Worm (Caenorhabditis elegans): Measurements from ENCODE around the gene D1044.1.

Gene D1044.1

ce11 chrIII:5588746-5589145 is 44.7 kb downstream of the D1044.1 start (continued):
- no peak for TF ChIP-seq tlf-1 (GFP tag; optimal IDR thresholded peaks at IDR 0.05)
- no peak for TF ChIP-seq hlh-12 (tag; optimal IDR thresholded peaks at IDR 0.05)
- TF ChIP-seq B0261.1 (tag; optimal IDR thresholded peaks at IDR 0.05) = no peak
- 0 out of 2 replicates have a peak, but pooled peaks have one; percentile 50 for TF ChIP-seq ceh-58 (GFP tag; IDR thresholded peaks at IDR 0.05)
- TF ChIP-seq chd-7 (tag; optimal IDR thresholded peaks at IDR 0.05) = no peak
- no peak for TF ChIP-seq mcd-1 (GFP tag; IDR thresholded peaks at IDR 0.05)
- TF ChIP-seq B0336.3 (GFP tag; IDR thresholded peaks at IDR 0.05) = peak; percentile 68
- no peak for TF ChIP-seq mxl-1 (tag; optimal IDR thresholded peaks at IDR 0.05)
- no peak for TF ChIP-seq rcor-1 (GFP tag; IDR thresholded peaks at IDR 0.05)
- TF ChIP-seq egrh-3 (GFP tag; IDR thresholded peaks at IDR 0.05) = no peak
- TF ChIP-seq F55B11.4 (tag; optimal IDR thresholded peaks at IDR 0.05; ENCODE audit: borderline replicate concordance, insufficient read depth) = no peak
- no peak for TF ChIP-seq sptf-2 (GFP tag; optimal IDR thresholded peaks at IDR 0.05)
- TF ChIP-seq aptf-2 (GFP tag; conservative IDR thresholded peaks at IDR 0.05) = no peak
- TF ChIP-seq K12H6.12 (tag; optimal IDR thresholded peaks at IDR 0.05) = no peak
- TF ChIP-seq F39B2.1 (GFP tag; IDR thresholded peaks at IDR 0.05) = no peak
- TF ChIP-seq snpc-1.1 (tag; optimal IDR thresholded peaks at IDR 0.05; ENCODE audit: insufficient read depth) = no peak
- no peak for TF ChIP-seq dpff-1 (tag; optimal IDR thresholded peaks at IDR 0.05)
- peak; percentile 14 for TF ChIP-seq F49E8.2 (tag; optimal IDR thresholded peaks at IDR 0.05; ENCODE audit: insufficient read depth)
- peak; percentile 9 for TF ChIP-seq tbp1 (GFP tag; optimal IDR thresholded peaks at IDR 0.05)
- TF ChIP-seq pha-4 (tag; optimal IDR thresholded peaks at IDR 0.05) = no peak
- TF ChIP-seq F37B4.10 (GFP tag; IDR thresholded peaks at IDR 0.05) = no peak
- no peak for TF ChIP-seq Y67H2A.10 (GFP tag; conservative IDR thresholded peaks at IDR 0.05)
- TF ChIP-seq lsy-27 (tag; optimal IDR thresholded peaks at IDR 0.05; ENCODE audit: borderline replicate concordance, insufficient read depth) = no peak
- no peak for TF ChIP-seq bed-2 (GFP tag; IDR thresholded peaks at IDR 0.05)
- TF ChIP-seq tbx-9 (tag; optimal IDR thresholded peaks at IDR 0.05; ENCODE audit: borderline replicate concordance) = no peak
- TF ChIP-seq zim-3 (tag; optimal IDR thresholded peaks at IDR 0.05) = no peak
- TF ChIP-seq cebp-1 (GFP tag; IDR thresholded peaks at IDR 0.05) = no peak
- TF ChIP-seq cebp-1 (tag; optimal IDR thresholded peaks at IDR 0.05) = peak; percentile 29
- TF ChIP-seq lir-1 (GFP tag; conservative IDR thresholded peaks at IDR 0.05) = no peak

ce11 chrIII:5591668-5592149 is 47.6 kb downstream of the D1044.1 start, which contains the start of the genes ddx-15 and ucr-1:
ddx-15 (minus strand) TSS chrIII:5591718.
ucr-1 (plus strand) TSS chrIII:5592135.
- no peak for TF ChIP-seq lin-26 (GFP tag; IDR thresholded peaks at IDR 0.05)
- TF ChIP-seq tbx-9 (tag; optimal IDR thresholded peaks at IDR 0.05; ENCODE audit: borderline replicate concordance) = no peak
- no peak for TF ChIP-seq mel-28 (tag; optimal IDR thresholded peaks at IDR 0.05; ENCODE audit: borderline replicate concordance)
- no peak for TF ChIP-seq gei-17 (GFP tag; optimal IDR thresholded peaks at IDR 0.05)
- peak; percentile 31; the same call in 1 of the 2 replicates for TF ChIP-seq madf-8 (GFP tag; conservative IDR thresholded peaks at IDR 0.05)
- TF ChIP-seq F23B12.7 (tag; optimal IDR thresholded peaks at IDR 0.05; ENCODE audit: insufficient read depth) = peak; percentile 47
- TF ChIP-seq D2030.7 (GFP tag; IDR thresholded peaks at IDR 0.05) = peak; percentile 62
- peak; percentile 96 for TF ChIP-seq F33H1.4 (GFP tag; IDR thresholded peaks at IDR 0.05)
- TF ChIP-seq cebp-1 (GFP tag; IDR thresholded peaks at IDR 0.05) = no peak
- TF ChIP-seq cebp-1 (tag; optimal IDR thresholded peaks at IDR 0.05) = peak; percentile 18
- TF ChIP-seq let-607 (tag; optimal IDR thresholded peaks at IDR 0.05) = no peak
- peak; percentile 40 for TF ChIP-seq efl-1 (GFP tag; optimal IDR thresholded peaks at IDR 0.05)
- TF ChIP-seq hmg-1.2 (GFP tag; IDR thresholded peaks at IDR 0.05) = peak; percentile 86
- peak; percentile 59; the same call in 1 of the 2 replicates for TF ChIP-seq pbrm-1 (GFP tag; IDR thresholded peaks at IDR 0.05)
- peak; percentile 52; the same call in 1 of the 2 replicates for TF ChIP-seq B0019.2 (GFP tag; conservative IDR thresholded peaks at IDR 0.05)
- TF ChIP-seq lin-54 (GFP tag; optimal IDR thresholded peaks at IDR 0.05) = peak; percentile 64
- no peak for TF ChIP-seq ccch-3 (GFP tag; optimal IDR thresholded peaks at IDR 0.05)
- peak in 1 of 3 experiments; percentile 36 for TF ChIP-seq lin-35 (GFP tag; optimal IDR thresholded peaks at IDR 0.05)
- peak; percentile 66 for TF ChIP-seq dox-1 (GFP tag; IDR thresholded peaks at IDR 0.05)
- TF ChIP-seq attf-3 (GFP tag; conservative IDR thresholded peaks at IDR 0.05) = peak; percentile 51; the same call in 1 of the 2 replicates
- peak; percentile 56 for TF ChIP-seq snpc-3.4 (tag; optimal IDR thresholded peaks at IDR 0.05)
- TF ChIP-seq sdz-38 (tag; optimal IDR thresholded peaks at IDR 0.05) = no peak

All from whole organism, young adult.